Fruit fly (Drosophila melanogaster): ENCODE data around the gene CG9519.

CG9519 gene

DNA sequence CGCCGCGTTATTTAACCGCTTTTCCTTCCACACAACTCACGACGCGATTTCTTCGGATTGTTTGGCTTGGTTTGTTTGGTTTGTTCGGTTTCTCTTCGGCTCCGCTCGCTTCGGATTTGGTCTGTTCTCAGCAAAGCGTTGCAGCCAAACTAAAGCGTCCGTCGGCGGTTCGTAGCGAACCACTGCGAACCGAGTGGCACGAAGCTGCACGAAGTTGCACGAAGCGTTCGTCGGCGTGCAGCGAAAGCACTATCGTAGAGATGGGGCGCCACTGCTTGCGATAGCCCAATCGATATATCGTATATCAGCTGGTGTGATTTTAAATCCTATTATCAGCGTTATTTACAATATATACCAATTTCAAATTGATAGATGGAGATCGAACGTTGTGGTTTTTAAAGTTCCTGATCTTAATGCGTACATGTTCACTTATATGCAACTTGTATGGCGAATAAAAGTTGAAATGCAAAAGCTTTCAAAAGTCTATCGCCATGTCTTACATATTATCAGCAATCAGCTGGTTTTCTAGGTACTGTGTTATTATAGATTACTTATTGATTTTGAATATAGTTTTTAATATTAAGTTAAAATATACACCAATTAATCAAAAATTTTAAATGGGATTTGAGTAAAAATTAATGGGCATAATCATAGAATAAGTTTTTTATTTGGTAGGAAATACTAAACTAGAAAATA is 30.1 kb downstream of the CG9519 start, which contains the start of gene rut (continued):
- no peak for TF ChIP-seq CG31441 (GFP tag; IDR thresholded peaks at IDR 0.05)
- no peak for TF ChIP-seq lola (GFP tag; optimal IDR thresholded peaks at IDR 0.05)
- TF ChIP-seq Ptx1 (GFP tag; IDR thresholded peaks at IDR 0.05), result no peak
- TF ChIP-seq jumu (GFP tag; optimal IDR thresholded peaks at IDR 0.05), result peak; percentile 18
- TF ChIP-seq CG7271 (tag; optimal IDR thresholded peaks at IDR 0.05), result no peak
- TF ChIP-seq cato (GFP tag; optimal IDR thresholded peaks at IDR 0.05; ENCODE audit: borderline replicate concordance), result no peak
- peak; percentile 69 for TF ChIP-seq CG15514 (GFP tag; optimal IDR thresholded peaks at IDR 0.05)
- no peak for TF ChIP-seq nerfin-1 (tag; optimal IDR thresholded peaks at IDR 0.05)
- TF ChIP-seq BEAF-32 (GFP tag; optimal IDR thresholded peaks at IDR 0.05), result peak; percentile 88
- TF ChIP-seq ssp (GFP tag; IDR thresholded peaks at IDR 0.05), result 0 out of 2 replicates have a peak, but pooled peaks have one; percentile 21
- no peak for TF ChIP-seq dan (GFP tag; IDR thresholded peaks at IDR 0.05)
- TF ChIP-seq CG31365 (tag; optimal IDR thresholded peaks at IDR 0.05), result no peak
- TF ChIP-seq gem (tag; optimal IDR thresholded peaks at IDR 0.05), result no peak
- TF ChIP-seq CTCF (GFP tag; optimal IDR thresholded peaks at IDR 0.05), result peak; percentile 17
- peak; percentile 4 for TF ChIP-seq CG8290 (GFP tag; optimal IDR thresholded peaks at IDR 0.05)
- peak in 1 of 2 experiments; percentile 85 for TF ChIP-seq CG8290 (tag; optimal IDR thresholded peaks at IDR 0.05)
- TF ChIP-seq CG13775 (GFP tag; optimal IDR thresholded peaks at IDR 0.05), result no peak
- no peak for TF ChIP-seq Sox102F (GFP tag; optimal IDR thresholded peaks at IDR 0.05)
- TF ChIP-seq CG14014 (GFP tag; IDR thresholded peaks at IDR 0.05), result peak; percentile 56; the same call in 1 of the 2 replicates
- TF ChIP-seq PHDP (tag; optimal IDR thresholded peaks at IDR 0.05), result peak; percentile 15
- 0 out of 2 replicates have a peak, but pooled peaks have one; percentile 9 for TF ChIP-seq al (GFP tag; IDR thresholded peaks at IDR 0.05)
- TF ChIP-seq CG31224 (GFP tag; IDR thresholded peaks at IDR 0.05), result no peak
- TF ChIP-seq zen2 (GFP tag; IDR thresholded peaks at IDR 0.05; ENCODE audit: partially characterized antibody), result peak; percentile 87
- peak; percentile 89 for TF ChIP-seq row (GFP tag; IDR thresholded peaks at IDR 0.05)
- peak; percentile 55; the same call in 1 of the 2 replicates for TF ChIP-seq E2f2 (GFP tag; IDR thresholded peaks at IDR 0.05)
- TF ChIP-seq Dip3 (GFP tag; optimal IDR thresholded peaks at IDR 0.05), result no peak
- TF ChIP-seq CG18599 (GFP tag; optimal IDR thresholded peaks at IDR 0.05), result peak; percentile 22
- TF ChIP-seq Fer1 (GFP tag; optimal IDR thresholded peaks at IDR 0.05), result peak; percentile 17
- TF ChIP-seq CG8388 (GFP tag; optimal IDR thresholded peaks at IDR 0.05), result no peak
- TF ChIP-seq CG12236 (GFP tag; optimal IDR thresholded peaks at IDR 0.05), result no peak
- no peak for TF ChIP-seq Hr39 (optimal IDR thresholded peaks at IDR 0.05)
- no peak for TF ChIP-seq CG8359 (GFP tag; optimal IDR thresholded peaks at IDR 0.05; ENCODE audit: borderline replicate concordance)
- TF ChIP-seq ab (GFP tag; optimal IDR thresholded peaks at IDR 0.05), result no peak
- TF ChIP-seq grn (GFP tag; optimal IDR thresholded peaks at IDR 0.05), result peak; percentile 1
- no peak for TF ChIP-seq gsb (GFP tag; IDR thresholded peaks at IDR 0.05)
- no peak for TF ChIP-seq oc (tag; optimal IDR thresholded peaks at IDR 0.05)
- peak; percentile 41 for TF ChIP-seq vvl (GFP tag; IDR thresholded peaks at IDR 0.05)
- TF ChIP-seq CG6654 (GFP tag; optimal IDR thresholded peaks at IDR 0.05), result no peak
- no peak for TF ChIP-seq emc (GFP tag; optimal IDR thresholded peaks at IDR 0.05)
- TF ChIP-seq CG1792 (GFP tag; optimal IDR thresholded peaks at IDR 0.05), result no peak
- TF ChIP-seq dmrt99B (tag; optimal IDR thresholded peaks at IDR 0.05), result no peak
- TF ChIP-seq CG11695 (GFP tag; IDR thresholded peaks at IDR 0.05), result 0 out of 3 replicates have a peak, but pooled peaks have one; percentile 7
- peak; percentile 39 for TF ChIP-seq lab (GFP tag; optimal IDR thresholded peaks at IDR 0.05)
- TF ChIP-seq HmgZ (tag; optimal IDR thresholded peaks at IDR 0.05), result peak; percentile 15
- TF ChIP-seq CG1647 (GFP tag; optimal IDR thresholded peaks at IDR 0.05), result peak; percentile 9
- no peak for TF ChIP-seq CG5953 (GFP tag; IDR thresholded peaks at IDR 0.05)
- peak; percentile 97 for TF ChIP-seq chinmo (GFP tag; IDR thresholded peaks at IDR 0.05; ENCODE audit: partially characterized antibody)
- no peak for TF ChIP-seq CG15696 (tag; optimal IDR thresholded peaks at IDR 0.05)
- TF ChIP-seq phol (tag; optimal IDR thresholded peaks at IDR 0.05), result peak; percentile 1
- TF ChIP-seq NC2β (GFP tag; optimal IDR thresholded peaks at IDR 0.05), result no peak

All from whole organism, embryonic.